Fruit fly (Drosophila melanogaster) whole organism, embryonic: ENCODE results near the gene CCT7.

Experiments used
- Atf3 ChIP-seq: fragments of 200-800 bp; sonication (Bioruptor generic); optimal IDR thresholded peaks from 3 replicates; lab custom pipeline; 2016; ENCODE audit warnings: missing biosample characterization, missing genetic modification characterization
- C15 ChIP-seq: fragments of 200-800 bp; sonication (Bioruptor generic); IDR thresholded peaks from 3 replicates; pipeline ENCODE4 v1.3.6; 2022; ENCODE audit warnings: missing biosample characterization, missing genetic modification characterization
- CG10267 ChIP-seq: fragments of 200-800 bp; sonication (Bioruptor generic); optimal IDR thresholded peaks from 2 replicates; lab custom pipeline; 2018; ENCODE audit warnings: missing biosample characterization, mild to moderate bottlenecking, missing genetic modification characterization, moderate library complexity
- CG10565 ChIP-seq: fragments of 200-800 bp; sonication (Bioruptor generic); optimal IDR thresholded peaks from 3 replicates; lab custom pipeline; 2016; ENCODE audit warnings: missing biosample characterization, mild to moderate bottlenecking, missing genetic modification characterization
- CG12659 ChIP-seq: fragments of 200-800 bp; sonication (Bioruptor generic); optimal IDR thresholded peaks from 3 replicates; lab custom pipeline; 2017; ENCODE audit warnings: mild to moderate bottlenecking, missing biosample characterization, missing genetic modification reagents, missing genetic modification characterization
- CG14860 ChIP-seq: fragments of 200-800 bp; sonication (Bioruptor generic); IDR thresholded peaks from 3 replicates; pipeline ENCODE4 v1.3.6; 2022; ENCODE audit warnings: missing biosample characterization, missing genetic modification characterization; ENCODE audit not compliant: partially characterized antibody
- CG15479 ChIP-seq: fragments of 200-800 bp; sonication (Bioruptor generic); optimal IDR thresholded peaks from 3 replicates; lab custom pipeline; 2019; ENCODE audit warnings: missing biosample characterization, mild to moderate bottlenecking, missing genetic modification characterization, moderate library complexity
- CG15514 ChIP-seq: fragments of 200-800 bp; sonication (Bioruptor generic); optimal IDR thresholded peaks from 3 replicates; lab custom pipeline; 2017; ENCODE audit warnings: missing biosample characterization, missing genetic modification characterization, mild to moderate bottlenecking, moderate library complexity, missing genetic modification reagents
- CG17328 ChIP-seq: fragments of 200-800 bp; sonication (Bioruptor generic); IDR thresholded peaks from 2 replicates; pipeline ENCODE4 v1.3.6; 2022; ENCODE audit warnings: missing biosample characterization, missing genetic modification characterization
- CG33213 ChIP-seq: fragments of 200-800 bp; sonication (Bioruptor generic); optimal IDR thresholded peaks from 3 replicates; lab custom pipeline; 2016; ENCODE audit warnings: missing biosample characterization, missing genetic modification characterization
- CG34224 ChIP-seq: fragments of 200-800 bp; sonication (Bioruptor generic); IDR thresholded peaks from 3 replicates; pipeline ENCODE4 v1.3.6; 2022; ENCODE audit warnings: missing biosample characterization, missing genetic modification characterization; ENCODE audit not compliant: partially characterized antibody
- CG4617 ChIP-seq: fragments of 200-800 bp; sonication (Bioruptor generic); optimal IDR thresholded peaks from 3 replicates; lab custom pipeline; 2016; ENCODE audit warnings: missing biosample characterization, missing genetic modification characterization, borderline replicate concordance
- CG6854 ChIP-seq: fragments of 200-800 bp; sonication (Bioruptor generic); optimal IDR thresholded peaks from 3 replicates; lab custom pipeline; 2017; ENCODE audit warnings: missing biosample characterization, mild to moderate bottlenecking, missing genetic modification characterization
- CG7357 ChIP-seq: fragments of 200-800 bp; sonication (Bioruptor generic); IDR thresholded peaks from 3 replicates; pipeline ENCODE4 v1.3.6; 2022; ENCODE audit warnings: missing biosample characterization, missing genetic modification characterization
- CG7963 ChIP-seq: fragments of 200-800 bp; sonication (Bioruptor generic); IDR thresholded peaks from 3 replicates; pipeline ENCODE4 v1.3.6; 2022; ENCODE audit warnings: missing biosample characterization, missing genetic modification characterization; ENCODE audit not compliant: partially characterized antibody
- CG9727 ChIP-seq: fragments of 200-800 bp; sonication (Bioruptor generic); optimal IDR thresholded peaks from 3 replicates; lab custom pipeline; 2017; ENCODE audit warnings: missing biosample characterization, mild to moderate bottlenecking, missing genetic modification characterization
- CrebB ChIP-seq: fragments of 200-800 bp; sonication (Bioruptor generic); optimal IDR thresholded peaks from 3 replicates; lab custom pipeline; 2018; ENCODE audit warnings: missing biosample characterization, mild to moderate bottlenecking, missing genetic modification characterization
- Doc3 ChIP-seq: fragments of 200-800 bp; sonication (Bioruptor generic); IDR thresholded peaks from 3 replicates; pipeline ENCODE4 v1.3.6; 2022; ENCODE audit warnings: missing biosample characterization, missing genetic modification characterization; ENCODE audit not compliant: partially characterized antibody
- Dref ChIP-seq: fragments of 200-800 bp; sonication (Bioruptor generic); IDR thresholded peaks from 2 replicates; pipeline ENCODE4 v1.3.6; 2022; ENCODE audit warnings: missing biosample characterization, missing genetic modification characterization
- Kr ChIP-seq: fragments of 200-800 bp; sonication (Bioruptor generic); optimal IDR thresholded peaks from 2 replicates; lab custom pipeline; 2017; ENCODE audit warnings: missing biosample characterization, mild to moderate bottlenecking, missing genetic modification characterization
- MBD-R2 ChIP-seq: fragments of 200-800 bp; sonication (Bioruptor generic); IDR thresholded peaks from 2 replicates; pipeline ENCODE4 v1.3.6; 2022; ENCODE audit warnings: missing biosample characterization, missing genetic modification characterization
- Max ChIP-seq: fragments of 200-800 bp; sonication (Bioruptor generic); optimal IDR thresholded peaks from 2 replicates; lab custom pipeline; 2016; ENCODE audit warnings: missing biosample characterization, mild to moderate bottlenecking, missing genetic modification characterization
- Mrtf ChIP-seq: fragments of 200-800 bp; sonication (Bioruptor generic); IDR thresholded peaks from 3 replicates; pipeline ENCODE4 v1.3.6; 2022; ENCODE audit warnings: missing biosample characterization, missing genetic modification characterization
- Opbp ChIP-seq: fragments of 200-800 bp; sonication (Bioruptor generic); IDR thresholded peaks from 3 replicates; pipeline ENCODE4 v1.3.6; 2022; ENCODE audit warnings: missing biosample characterization, missing genetic modification characterization; ENCODE audit not compliant: partially characterized antibody
- Scr ChIP-seq: fragments of 200-800 bp; sonication (Bioruptor generic); IDR thresholded peaks from 2 replicates; pipeline ENCODE4 v1.3.6; 2022; ENCODE audit warnings: missing biosample characterization, missing genetic modification characterization; ENCODE audit not compliant: partially characterized antibody
- Stat92E ChIP-seq, 3 experiments: fragments of >200 bp in 2 of 3; fragments of 200-800 bp in 1 of 3; sonication (Bioruptor generic) in 1 of 3; optimal IDR thresholded peaks; 2 replicates each; lab custom pipeline; 2017 to 2019; ENCODE audit warnings: missing biosample characterization in 3 of 3, missing genetic modification characterization in 3 of 3, mild to moderate bottlenecking in 1 of 3, moderate library complexity in 1 of 3
- YL-1 ChIP-seq: fragments of 200-800 bp; sonication (Bioruptor generic); optimal IDR thresholded peaks from 3 replicates; lab custom pipeline; 2017; ENCODE audit warnings: missing biosample characterization, mild to moderate bottlenecking, missing genetic modification characterization
- abd-A ChIP-seq: fragments of 200-800 bp; sonication (Bioruptor generic); optimal IDR thresholded peaks from 3 replicates; lab custom pipeline; 2019; ENCODE audit warnings: missing biosample characterization, mild to moderate bottlenecking, missing genetic modification characterization, moderate library complexity
- ac ChIP-seq: fragments of 200-800 bp; sonication (Bioruptor generic); optimal IDR thresholded peaks from 3 replicates; lab custom pipeline; 2017; ENCODE audit warnings: missing biosample characterization, mild to moderate bottlenecking, missing genetic modification characterization
- ato ChIP-seq: fragments of 200-800 bp; sonication (Bioruptor generic); IDR thresholded peaks from 2 replicates; pipeline ENCODE4 v1.3.6; 2022; ENCODE audit warnings: missing biosample characterization, missing genetic modification characterization; ENCODE audit not compliant: partially characterized antibody
- bsh ChIP-seq, 2 experiments: fragments of 200-800 bp; sonication (Bioruptor generic); optimal IDR thresholded peaks; 2 replicates each; lab custom pipeline; 2017 to 2018; ENCODE audit warnings: mild to moderate bottlenecking in 2 of 2, missing biosample characterization in 2 of 2, missing genetic modification characterization in 2 of 2, moderate library complexity in 1 of 2
- corto ChIP-seq: fragments of 200-800 bp; sonication (Bioruptor generic); optimal IDR thresholded peaks from 2 replicates; lab custom pipeline; 2016; ENCODE audit warnings: missing biosample characterization, mild to moderate bottlenecking, missing genetic modification characterization, moderate library complexity
- crp ChIP-seq, 2 experiments: fragments of 200-800 bp; sonication (Bioruptor generic); optimal IDR thresholded peaks; 2 replicates in 1 of 2; 3 replicates in 1 of 2; lab custom pipeline; 2017; ENCODE audit warnings: missing biosample characterization in 2 of 2, missing genetic modification characterization in 2 of 2, mild to moderate bottlenecking in 1 of 2, moderate library complexity in 1 of 2
- da ChIP-seq: fragments of 200-800 bp; sonication (Bioruptor generic); optimal IDR thresholded peaks from 2 replicates; lab custom pipeline; 2016; ENCODE audit warnings: missing biosample characterization, missing genetic modification characterization
- fru ChIP-seq: fragments of >200 bp; optimal IDR thresholded peaks from 2 replicates; lab custom pipeline; 2017
- jing ChIP-seq: fragments of 200-800 bp; sonication (Bioruptor generic); optimal IDR thresholded peaks from 2 replicates; lab custom pipeline; 2018; ENCODE audit warnings: missing biosample characterization, mild to moderate bottlenecking, missing genetic modification characterization
- knrl ChIP-seq: fragments of 200-800 bp; sonication (Bioruptor generic); IDR thresholded peaks from 3 replicates; pipeline ENCODE4 v1.3.6; 2022; ENCODE audit warnings: missing biosample characterization, missing genetic modification characterization; ENCODE audit not compliant: partially characterized antibody
- lilli ChIP-seq: fragments of 200-800 bp; sonication (Bioruptor generic); optimal IDR thresholded peaks from 3 replicates; lab custom pipeline; 2016; ENCODE audit warnings: missing biosample characterization, missing genetic modification characterization
- nerfin-1 ChIP-seq: fragments of 200-800 bp; sonication (Bioruptor generic); optimal IDR thresholded peaks from 3 replicates; lab custom pipeline; 2019; ENCODE audit warnings: missing biosample characterization, mild to moderate bottlenecking, missing genetic modification characterization, moderate library complexity
- nerfin-2 ChIP-seq: fragments of 200-800 bp; sonication (Bioruptor generic); IDR thresholded peaks from 2 replicates; pipeline ENCODE4 v1.3.6; 2022; ENCODE audit warnings: missing biosample characterization, missing genetic modification characterization; ENCODE audit not compliant: partially characterized antibody
- nom ChIP-seq: fragments of 200-800 bp; sonication (Bioruptor generic); optimal IDR thresholded peaks from 2 replicates; lab custom pipeline; 2017; ENCODE audit warnings: missing biosample characterization, missing genetic modification characterization, mild to moderate bottlenecking, moderate library complexity, missing genetic modification reagents
- pho ChIP-seq: fragments of 200-800 bp; sonication (Bioruptor generic); optimal IDR thresholded peaks from 2 replicates; lab custom pipeline; 2016; ENCODE audit warnings: missing biosample characterization, missing genetic modification characterization
- phol ChIP-seq: fragments of 200-800 bp; sonication (Bioruptor generic); optimal IDR thresholded peaks from 3 replicates; lab custom pipeline; 2018; ENCODE audit warnings: missing biosample characterization, mild to moderate bottlenecking, missing genetic modification characterization, moderate library complexity
- twi ChIP-seq: fragments of 200-800 bp; optimal IDR thresholded peaks from 2 replicates; lab custom pipeline; 2019; ENCODE audit warnings: missing biosample characterization, mild to moderate bottlenecking, missing genetic modification characterization, moderate library complexity
- unc-4 ChIP-seq: fragments of 200-800 bp; sonication (Bioruptor generic); IDR thresholded peaks from 2 replicates; pipeline ENCODE4 v1.3.6; 2022; ENCODE audit warnings: missing biosample characterization, missing genetic modification characterization; ENCODE audit not compliant: partially characterized antibody
- vnd ChIP-seq: fragments of 200-800 bp; sonication (Bioruptor generic); IDR thresholded peaks from 3 replicates; pipeline ENCODE4 v1.3.6; 2022; ENCODE audit warnings: missing biosample characterization, missing genetic modification characterization; ENCODE audit not compliant: partially characterized antibody
- vvl ChIP-seq: fragments of 200-800 bp; sonication (Bioruptor generic); IDR thresholded peaks from 2 replicates; pipeline ENCODE4 v1.3.6; 2022; ENCODE audit warnings: missing biosample characterization, missing genetic modification characterization

CCT7 gene

dm6 chr3R:8801126-8801762 is at the start of gene CCT7, which contains the start of the genes Pif1A and Pif1B (continued):
- no peak for TF ChIP-seq corto (GFP tag; lab: Kevin White, UChicago)
- TF ChIP-seq ato, result peak; percentile 77
- peak; percentile 89 for TF ChIP-seq CG7357 (GFP tag; lab: Robert Waterston, UW)
- TF ChIP-seq da (GFP tag; lab: Kevin White, UChicago), result peak; percentile 33
- TF ChIP-seq CG7963 (GFP tag; lab: Robert Waterston, UW), result peak; percentile 75
- TF ChIP-seq nerfin-1 (tag; lab: Kevin White, UChicago), result peak; percentile 10
- no peak for TF ChIP-seq bsh (GFP tag; optimal IDR thresholded peaks at IDR 0.05; lab: Kevin White, UChicago)
- no peak for TF ChIP-seq CrebB
- no peak for TF ChIP-seq CG6854 (GFP tag; lab: Kevin White, UChicago)
- TF ChIP-seq Mrtf, result no peak
- TF ChIP-seq fru (lab: Kevin White, UChicago), result no peak
- peak; percentile 4 for TF ChIP-seq pho (GFP tag; lab: Kevin White, UChicago)
- peak; percentile 56 for TF ChIP-seq CG4617 (GFP tag; lab: Kevin White, UChicago)
- TF ChIP-seq CG10565 (GFP tag; lab: Kevin White, UChicago), result no peak
- TF ChIP-seq vvl, result peak; percentile 24; the same call in 1 of the 2 replicates
- TF ChIP-seq ac (GFP tag; lab: Kevin White, UChicago), result no peak
- peak; percentile 68 for TF ChIP-seq abd-A (tag; lab: Kevin White, UChicago)
- TF ChIP-seq Opbp (GFP tag; lab: Robert Waterston, UW), result peak; percentile 83
- peak in 1 of 3 experiments; percentile 66 for TF ChIP-seq Stat92E (GFP tag; optimal IDR thresholded peaks at IDR 0.05; lab: Kevin White, UChicago)
- TF ChIP-seq nom (GFP tag; lab: Kevin White, UChicago), result peak; percentile 38
- peak; percentile 53 for TF ChIP-seq CG12659 (GFP tag; lab: Kevin White, UChicago)
- no peak for TF ChIP-seq Kr
- TF ChIP-seq nerfin-2, result peak; percentile 94
- TF ChIP-seq Doc3, result peak; percentile 96
- peak in 1 of 2 experiments; percentile 52 for TF ChIP-seq crp (GFP tag; optimal IDR thresholded peaks at IDR 0.05; lab: Kevin White, UChicago)
- peak; percentile 93 for TF ChIP-seq knrl
- peak; percentile 2 for TF ChIP-seq CG9727 (GFP tag; lab: Kevin White, UChicago)
- TF ChIP-seq YL-1 (GFP tag; lab: Kevin White, UChicago), result peak; percentile 86
- peak; percentile 96 for TF ChIP-seq CG34224
- peak; percentile 53 for TF ChIP-seq lilli
- peak; percentile 62 for TF ChIP-seq MBD-R2 (GFP tag; lab: Robert Waterston, UW)
- TF ChIP-seq CG10267 (tag; lab: Kevin White, UChicago), result peak; percentile 57
- peak; percentile 91 for TF ChIP-seq Dref (GFP tag; lab: Robert Waterston, UW)
- peak; percentile 92 for TF ChIP-seq CG14860 (GFP tag; lab: Robert Waterston, UW)
- peak; percentile 92 for TF ChIP-seq unc-4 (GFP tag; lab: Robert Waterston, UW)
- no peak for TF ChIP-seq jing (GFP tag; lab: Kevin White, UChicago)
- TF ChIP-seq CG15479 (GFP tag; lab: Kevin White, UChicago), result no peak
- TF ChIP-seq Scr, result peak; percentile 95
- TF ChIP-seq CG15514 (GFP tag; lab: Kevin White, UChicago), result peak; percentile 73
- TF ChIP-seq vnd (GFP tag; lab: Robert Waterston, UW), result peak; percentile 89
- TF ChIP-seq twi, result peak; percentile 7
- peak; percentile 42 for TF ChIP-seq phol (tag; lab: Kevin White, UChicago)
- no peak for TF ChIP-seq C15 (GFP tag; lab: Robert Waterston, UW)
- no peak for TF ChIP-seq CG17328
- peak; percentile 13 for TF ChIP-seq CG33213
- TF ChIP-seq Max (GFP tag; lab: Kevin White, UChicago), result peak; percentile 61
- TF ChIP-seq Atf3 (GFP tag; lab: Kevin White, UChicago), result peak; percentile 74
